Fruit fly (Drosophila melanogaster): Measurements from ENCODE around the gene CG43335.

dm6 chr3R:15611692-15612091 lies 23.6 kb upstream of the CG43335 start:
- TF ChIP-seq EcR (GFP tag; optimal IDR thresholded peaks at IDR 0.05) = no peak
- TF ChIP-seq CG8478 (optimal IDR thresholded peaks at IDR 0.05) = no peak
- TF ChIP-seq Dll (optimal IDR thresholded peaks at IDR 0.05) = no peak
- TF ChIP-seq psq (optimal IDR thresholded peaks at IDR 0.05) = no peak
